Worm (Caenorhabditis elegans) whole organism, young adult: ENCODE results near the gene C02E7.7.

ENCODE experiments used
- B0019.2 ChIP-seq: fragments of 200-800 bp; sonication (Bioruptor generic); conservative IDR thresholded peaks from 2 replicates; pipeline ENCODE4 v1.3.6; 2022; ENCODE audit warnings: missing genetic modification reagents, missing genetic modification characterization, missing compliant biosample characterization
- F23B12.7 ChIP-seq: sonication (generic microtip); optimal IDR thresholded peaks from 2 replicates; lab custom pipeline; 2017; ENCODE audit warnings: missing genetic modification characterization, mild to moderate bottlenecking, missing compliant biosample characterization, antibody characterized with exemption, moderate library complexity; ENCODE audit not compliant: insufficient read depth
- F37B4.10 ChIP-seq: fragments of 200-800 bp; sonication (Bioruptor generic); IDR thresholded peaks from 2 replicates; pipeline ENCODE4 v1.3.6; 2022; ENCODE audit warnings: missing genetic modification characterization, missing compliant biosample characterization
- akir-1 ChIP-seq: fragments of 200-800 bp; sonication (Bioruptor generic); optimal IDR thresholded peaks from 2 replicates; lab custom pipeline; 2018; ENCODE audit warnings: mild to moderate bottlenecking, missing genetic modification characterization, moderate library complexity, missing compliant biosample characterization
- ccch-3 ChIP-seq: fragments of 200-800 bp; sonication (Bioruptor generic); optimal IDR thresholded peaks from 2 replicates; lab custom pipeline; 2018; ENCODE audit warnings: mild to moderate bottlenecking, missing genetic modification characterization, missing compliant biosample characterization
- dpff-1 ChIP-seq: sonication (generic microtip); optimal IDR thresholded peaks from 2 replicates; lab custom pipeline; 2017; ENCODE audit warnings: mild to moderate bottlenecking, missing genetic modification characterization, missing compliant biosample characterization
- lin-40 ChIP-seq: sonication (generic microtip); optimal IDR thresholded peaks from 2 replicates; lab custom pipeline; 2016; ENCODE audit warnings: missing genetic modification characterization, mild to moderate bottlenecking, missing compliant biosample characterization, missing genotype, missing genetic modification reagents
- lsl-1 ChIP-seq: fragments of 200-800 bp; sonication (Bioruptor generic); optimal IDR thresholded peaks from 2 replicates; lab custom pipeline; 2018; ENCODE audit warnings: mild to moderate bottlenecking, missing genetic modification characterization, moderate library complexity, missing compliant biosample characterization
- mxl-1 ChIP-seq: sonication (generic microtip); optimal IDR thresholded peaks from 2 replicates; lab custom pipeline; 2016; ENCODE audit warnings: missing genetic modification characterization, missing compliant biosample characterization
- nfya-1 ChIP-seq: sonication (generic microtip); optimal IDR thresholded peaks from 2 replicates; lab custom pipeline; 2017; ENCODE audit warnings: antibody characterized with exemption, missing compliant biosample characterization, missing genetic modification characterization, borderline replicate concordance; ENCODE audit not compliant: insufficient read depth
- rec-8 ChIP-seq, 2 experiments: sonication (generic microtip); optimal IDR thresholded peaks; 2 replicates each; lab custom pipeline; 2016; ENCODE audit warnings: mild to moderate bottlenecking in 2 of 2, missing genetic modification characterization in 2 of 2, missing genetic modification reagents in 2 of 2, missing genotype in 2 of 2, missing biosample characterization in 1 of 2, missing compliant biosample characterization in 1 of 2, moderate library complexity in 1 of 2
- unc-130 ChIP-seq: sonication (generic microtip); optimal IDR thresholded peaks from 2 replicates; lab custom pipeline; 2016; ENCODE audit warnings: missing genetic modification reagents, missing genetic modification characterization, missing compliant biosample characterization
- unc-62 ChIP-seq: fragments of 150-350 bp; optimal IDR thresholded peaks from 2 replicates; lab custom pipeline; 2014; ENCODE audit warnings: missing biosample characterization, missing genetic modification reagents, missing genetic modification characterization
- ztf-18 ChIP-seq: sonication (generic microtip); optimal IDR thresholded peaks from 2 replicates; lab custom pipeline; 2016; ENCODE audit warnings: missing genotype, mild to moderate bottlenecking, missing genetic modification characterization, missing compliant biosample characterization

- TF ChIP-seq akir-1 (GFP tag; lab: Kevin White, UChicago) (no peak), nfya-1 (tag; lab: Kevin White, UChicago) (no peak), lsl-1 (no peak), B0019.2 (no peak), mxl-1 (tag; lab: Kevin White, UChicago) (no peak), lin-40 (no peak), F23B12.7 (tag; lab: Kevin White, UChicago) (no peak), unc-130 (no peak), F37B4.10 (GFP tag; lab: Robert Waterston, UW) (no peak), rec-8 (tag; optimal IDR thresholded peaks at IDR 0.05; lab: Kevin White, UChicago) (no peak), dpff-1 (tag; lab: Kevin White, UChicago) (no peak), ztf-18 (tag; lab: Kevin White, UChicago) (no peak), ccch-3 (GFP tag; lab: Kevin White, UChicago) (no peak), unc-62 (GFP tag; lab: Kevin White, UChicago) (no peak)
Measured at ce11 chrV:4929842-4930241, 11.5 kb upstream of the C02E7.7 start, which contains the start of gene str-205.
